Worm (Caenorhabditis elegans) whole organism, early embryonic: ENCODE measurements around the gene ztf-7.

Experiments
- F13C5.2 ChIP-seq: sonication (generic microtip); optimal IDR thresholded peaks from 2 replicates; lab custom pipeline; 2017; ENCODE audit warnings: mild to moderate bottlenecking, missing genetic modification characterization, inconsistent platforms, missing compliant biosample characterization
- flt-1 ChIP-seq: fragments of 200-800 bp; sonication (Bioruptor generic); IDR thresholded peaks from 2 replicates; pipeline ENCODE4 v1.3.6; 2022; ENCODE audit warnings: missing genetic modification characterization, missing compliant biosample characterization
- hmg-4 ChIP-seq: fragments of 200-800 bp; sonication (Bioruptor generic); optimal IDR thresholded peaks from 2 replicates; lab custom pipeline; 2018; ENCODE audit warnings: mild to moderate bottlenecking, missing genetic modification characterization, missing compliant biosample characterization
- tbx-37 ChIP-seq: fragments of 200-800 bp; sonication (Bioruptor generic); conservative IDR thresholded peaks from 2 replicates; pipeline ENCODE4 v1.3.6; 2022; ENCODE audit warnings: missing genetic modification reagents, missing genetic modification characterization, missing compliant biosample characterization

- TF ChIP-seq hmg-4 (GFP tag; lab: Kevin White, UChicago) (no peak), flt-1 (GFP tag; lab: Robert Waterston, UW) (no peak), F13C5.2 (tag; lab: Kevin White, UChicago) (peak; percentile 46), tbx-37 (GFP tag; lab: Robert Waterston, UW) (no peak)
Observed at ce11 chrV:9789657-9790261, at the start of gene ztf-7.
